Fruit fly (Drosophila melanogaster): ENCODE results near the gene Arl2.

Gene Arl2

DNA sequence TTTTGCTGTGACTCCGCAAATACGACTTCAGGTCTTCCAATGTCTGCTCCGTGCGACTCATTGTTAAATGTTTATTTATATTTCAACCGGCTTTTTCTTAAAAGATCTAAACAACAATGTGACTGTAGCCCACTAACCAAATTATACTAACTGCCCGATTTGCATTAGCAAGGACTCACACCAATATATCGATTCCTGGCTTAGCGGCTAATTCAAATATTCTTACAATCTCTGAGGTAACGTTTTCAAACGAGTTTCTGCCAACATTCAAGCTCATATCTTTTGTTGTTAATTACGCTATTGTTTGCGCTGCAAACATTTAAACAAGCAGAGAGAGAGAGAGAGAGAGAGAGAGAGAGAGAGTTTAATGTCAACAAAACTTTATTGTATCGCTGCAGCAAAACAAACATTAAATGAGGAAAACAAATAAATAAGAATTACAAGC lies 32.4 kb upstream of the Arl2 start, which contains the start of gene tex (continued):
- TF ChIP-seq CG10565 (GFP tag; optimal IDR thresholded peaks at IDR 0.05) (no peak), CG10274 (GFP tag; optimal IDR thresholded peaks at IDR 0.05) (no peak), CG17361 (GFP tag; IDR thresholded peaks at IDR 0.05) (peak; percentile 37; the same call in 2 of the 3 replicates), Optix (GFP tag; IDR thresholded peaks at IDR 0.05) (no peak), sna (GFP tag; IDR thresholded peaks at IDR 0.05; ENCODE audit: partially characterized antibody) (0 out of 2 replicates have a peak, but pooled peaks have one; percentile 44), lbe (GFP tag; optimal IDR thresholded peaks at IDR 0.05) (no peak), CG14965 (GFP tag; optimal IDR thresholded peaks at IDR 0.05; ENCODE audit: borderline replicate concordance) (no peak), phol (tag; optimal IDR thresholded peaks at IDR 0.05) (peak; percentile 22), CG34224 (GFP tag; IDR thresholded peaks at IDR 0.05; ENCODE audit: partially characterized antibody) (no peak), kni (GFP tag; optimal IDR thresholded peaks at IDR 0.05) (peak; percentile 68), CG10267 (tag; optimal IDR thresholded peaks at IDR 0.05) (peak; percentile 47), fd96Cb (tag; optimal IDR thresholded peaks at IDR 0.05) (peak; percentile 3), trem (tag; optimal IDR thresholded peaks at IDR 0.05) (peak; percentile 79), Jarid2 (GFP tag; optimal IDR thresholded peaks at IDR 0.05) (no peak), gcm2 (GFP tag; optimal IDR thresholded peaks at IDR 0.05) (no peak), tll (GFP tag; optimal IDR thresholded peaks at IDR 0.05) (peak in 1 of 2 experiments; percentile 16), CG12744 (GFP tag; optimal IDR thresholded peaks at IDR 0.05) (no peak), zf30C (GFP tag; optimal IDR thresholded peaks at IDR 0.05) (no peak), NfI (GFP tag; optimal IDR thresholded peaks at IDR 0.05) (no peak), h (optimal IDR thresholded peaks at IDR 0.05) (no peak), D19A (tag; optimal IDR thresholded peaks at IDR 0.05) (peak; percentile 30), CG31224 (GFP tag; IDR thresholded peaks at IDR 0.05) (no peak), Nf-YB (GFP tag; optimal IDR thresholded peaks at IDR 0.05) (peak; percentile 12), Taf1 (GFP tag; IDR thresholded peaks at IDR 0.05) (no peak), mam (GFP tag; optimal IDR thresholded peaks at IDR 0.05) (no peak), vfl (GFP tag; optimal IDR thresholded peaks at IDR 0.05) (no peak), Bdp1 (GFP tag; optimal IDR thresholded peaks at IDR 0.05) (no peak), jing (GFP tag; optimal IDR thresholded peaks at IDR 0.05) (no peak), psq (GFP tag; optimal IDR thresholded peaks at IDR 0.05) (no peak), sens (GFP tag) (peak; percentile 94), CG1233 (GFP tag; optimal IDR thresholded peaks at IDR 0.05) (peak; percentile 22), CG31441 (GFP tag; IDR thresholded peaks at IDR 0.05) (peak; percentile 49; the same call in 1 of the 2 replicates), toy (GFP tag; IDR thresholded peaks at IDR 0.05) (no peak), Pdp1 (GFP tag; optimal IDR thresholded peaks at IDR 0.05) (peak in 1 of 2 experiments; percentile 76), ssp (GFP tag; IDR thresholded peaks at IDR 0.05) (no peak), CG1792 (GFP tag; optimal IDR thresholded peaks at IDR 0.05) (no peak), Stat92E (GFP tag; optimal IDR thresholded peaks at IDR 0.05) (peak in 1 of 3 experiments; percentile 5), ftz-f1 (GFP tag; optimal IDR thresholded peaks at IDR 0.05) (no peak), B-H2 (GFP tag; optimal IDR thresholded peaks at IDR 0.05) (no peak), CG7987 (GFP tag; optimal IDR thresholded peaks at IDR 0.05) (peak; percentile 78), CG2889 (GFP tag; IDR thresholded peaks at IDR 0.05) (no peak), CG14860 (GFP tag; IDR thresholded peaks at IDR 0.05; ENCODE audit: partially characterized antibody) (no peak), ara (GFP tag; IDR thresholded peaks at IDR 0.05) (peak; percentile 61), Doc3 (GFP tag; IDR thresholded peaks at IDR 0.05; ENCODE audit: partially characterized antibody) (no peak), en (GFP tag; optimal IDR thresholded peaks at IDR 0.05) (no peak), CG15601 (tag; optimal IDR thresholded peaks at IDR 0.05) (peak; percentile 55), maf-S (GFP tag; optimal IDR thresholded peaks at IDR 0.05) (no peak), CG13624 (GFP tag; optimal IDR thresholded peaks at IDR 0.05) (no peak), Camta (GFP tag; optimal IDR thresholded peaks at IDR 0.05) (no peak), HLH54F (GFP tag; optimal IDR thresholded peaks at IDR 0.05) (no peak), Poxn (GFP tag; IDR thresholded peaks at IDR 0.05) (no peak)

All from whole organism, embryonic.